Worm (Caenorhabditis elegans): ENCODE results near the gene C12D8.13.

The C12D8.13 gene

DNA sequence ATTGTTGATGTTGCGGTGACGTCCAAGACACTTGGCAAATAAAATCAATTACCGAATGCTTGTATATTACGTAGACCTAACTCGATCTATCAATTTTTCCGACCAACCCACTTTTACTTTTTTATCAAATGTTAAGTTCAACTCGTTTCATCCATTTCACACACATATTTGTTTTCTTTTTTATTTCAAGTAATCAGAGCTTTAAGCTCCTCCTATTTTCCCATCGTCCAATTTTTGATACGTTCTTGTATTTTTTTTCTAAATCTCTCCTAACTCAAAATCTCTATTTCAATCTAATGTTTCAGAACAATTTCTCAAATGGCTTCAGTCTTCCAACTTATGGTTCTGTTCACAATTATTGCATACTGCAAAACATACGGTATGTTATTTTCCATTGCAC lies 22.1 kb downstream of the C12D8.13 start, which contains the start of gene ZK856.6:
Gene ZK856.6 (plus strand): TSS at position 301 of the 400 bp plus-strand sequence.
- TF ChIP-seq Y105C5A.15 (GFP tag; IDR thresholded peaks at IDR 0.05) (no peak), nhr-102 (tag; optimal IDR thresholded peaks at IDR 0.05) (no peak), pqm-1 (tag; optimal IDR thresholded peaks at IDR 0.05) (no peak), nhr-11 (tag; optimal IDR thresholded peaks at IDR 0.05) (no peak)

DNA sequence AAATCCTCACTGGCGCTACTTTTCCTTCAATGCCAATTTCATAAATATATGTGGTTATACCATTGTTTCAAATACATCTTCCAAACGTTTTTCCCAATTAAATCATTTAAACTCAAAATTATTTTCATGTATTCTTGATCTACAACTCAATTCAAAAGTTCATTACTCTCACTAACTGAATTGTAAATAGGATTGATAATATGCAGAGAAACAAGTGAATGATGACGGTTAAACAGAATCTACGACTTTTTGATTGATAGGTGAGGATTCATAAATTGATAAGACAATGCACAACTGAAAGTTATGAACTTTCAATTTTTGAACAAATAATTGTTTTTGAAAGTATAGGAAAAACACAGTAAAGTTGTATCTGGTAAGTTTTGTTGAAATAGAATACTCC lies 29.3 kb downstream of the C12D8.13 start:
- TF ChIP-seq zip-2 (tag; optimal IDR thresholded peaks at IDR 0.05) (no peak), mdt-29 (GFP tag; IDR thresholded peaks at IDR 0.05) (no peak), unc-130 (GFP tag; optimal IDR thresholded peaks at IDR 0.05) (no peak), ces-1 (GFP tag; optimal IDR thresholded peaks at IDR 0.05) (no peak), daf-8 (GFP tag; IDR thresholded peaks at IDR 0.05) (no peak), ctbp-1 (GFP tag; IDR thresholded peaks at IDR 0.05) (no peak), ama-1 (optimal IDR thresholded peaks at IDR 0.05) (no peak), tag-97 (GFP tag; IDR thresholded peaks at IDR 0.05) (no peak), aly-2 (tag; optimal IDR thresholded peaks at IDR 0.05) (no peak), attf-4 (tag; optimal IDR thresholded peaks at IDR 0.05) (no peak), dmd-8 (GFP tag; IDR thresholded peaks at IDR 0.05) (no peak), dmd-9 (GFP tag; IDR thresholded peaks at IDR 0.05) (no peak), nhr-48 (tag; optimal IDR thresholded peaks at IDR 0.05) (no peak), nhr-25 (tag; optimal IDR thresholded peaks at IDR 0.05; ENCODE audit: borderline replicate concordance, insufficient read depth) (no peak), php-3 (GFP tag; IDR thresholded peaks at IDR 0.05) (peak; percentile 14; the same call in 1 of the 2 replicates), daf-16 (GFP tag; optimal IDR thresholded peaks at IDR 0.05) (no peak), daf-16 (tag; optimal IDR thresholded peaks at IDR 0.05) (peak; percentile 91), arid-1 (GFP tag; conservative IDR thresholded peaks at IDR 0.05) (no peak), pqm-1 (tag; optimal IDR thresholded peaks at IDR 0.05) (peak; percentile 11), lin-39 (tag; optimal IDR thresholded peaks at IDR 0.05) (no peak), ZK337.2 (GFP tag; IDR thresholded peaks at IDR 0.05) (no peak), D1046.2 (GFP tag; IDR thresholded peaks at IDR 0.05) (no peak), aha-1 (tag) (peak; percentile 41), R02D3.7 (tag; optimal IDR thresholded peaks at IDR 0.05) (no peak), fkh-10 (GFP tag; optimal IDR thresholded peaks at IDR 0.05) (no peak), ztf-11 (tag; optimal IDR thresholded peaks at IDR 0.05) (no peak), nhr-6 (tag; optimal IDR thresholded peaks at IDR 0.05) (no peak), Y105C5A.15 (GFP tag; IDR thresholded peaks at IDR 0.05) (no peak), lin-15B (tag; optimal IDR thresholded peaks at IDR 0.05) (no peak), zip-11 (GFP tag; IDR thresholded peaks at IDR 0.05) (no peak), mxl-2 (GFP tag; conservative IDR thresholded peaks at IDR 0.05) (no peak), lsy-2 (tag; optimal IDR thresholded peaks at IDR 0.05) (no peak), unc-62 (GFP tag; optimal IDR thresholded peaks at IDR 0.05 in 1 of 2) (peak in 1 of 2 experiments; percentile 13), unc-62 (tag; optimal IDR thresholded peaks at IDR 0.05) (no peak), nhr-28 (tag; optimal IDR thresholded peaks at IDR 0.05) (peak; percentile 23)

DNA sequence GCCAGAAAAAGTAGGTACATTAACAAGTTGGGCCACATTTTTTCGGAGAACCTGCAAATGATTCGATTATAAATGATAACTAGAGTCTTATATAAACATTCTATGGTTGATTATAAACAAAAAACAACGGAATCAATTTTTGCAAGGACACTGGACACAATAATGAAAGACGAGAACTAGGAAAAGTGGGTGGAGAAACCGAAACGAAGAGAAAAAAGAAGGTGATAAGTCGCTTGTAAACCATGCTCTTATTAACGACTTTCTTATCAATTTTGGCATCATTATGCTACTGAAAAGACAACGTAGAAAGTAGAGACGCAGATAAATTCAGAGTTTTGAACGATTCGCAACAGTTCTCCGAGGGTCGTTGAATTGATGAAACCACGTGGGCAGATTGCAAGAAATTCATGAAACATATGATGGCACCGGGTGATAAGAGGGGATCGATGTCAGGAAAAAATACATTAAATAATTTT lies 30.4 kb downstream of the C12D8.13 start, which contains the start of gene ZK856.5:
Gene ZK856.5 (minus strand): TSS at position 51 of the 476 bp plus-strand sequence.
- TF ChIP-seq daf-16 (GFP tag; optimal IDR thresholded peaks at IDR 0.05) = no peak
- TF ChIP-seq daf-16 (tag; optimal IDR thresholded peaks at IDR 0.05) = peak; percentile 69
- no peak for TF ChIP-seq dpl-1 (GFP tag; optimal IDR thresholded peaks at IDR 0.05)
- peak; percentile 85 for TF ChIP-seq hlh-11 (tag; optimal IDR thresholded peaks at IDR 0.05)
- no peak for TF ChIP-seq Y105C5A.15 (GFP tag; IDR thresholded peaks at IDR 0.05)
- TF ChIP-seq mdl-1 (tag; optimal IDR thresholded peaks at IDR 0.05) = peak in 1 of 2 experiments; percentile 37
- TF ChIP-seq attf-4 (tag; optimal IDR thresholded peaks at IDR 0.05) = no peak
- no peak for TF ChIP-seq ces-1 (GFP tag; optimal IDR thresholded peaks at IDR 0.05)
- TF ChIP-seq php-3 (GFP tag; IDR thresholded peaks at IDR 0.05) = peak; percentile 95
- peak; percentile 73 for TF ChIP-seq mxl-3 (GFP tag; optimal IDR thresholded peaks at IDR 0.05)
- peak; percentile 21 for TF ChIP-seq hlh-30 (tag; optimal IDR thresholded peaks at IDR 0.05; ENCODE audit: insufficient read depth)
- TF ChIP-seq nhr-28 (tag; optimal IDR thresholded peaks at IDR 0.05) = peak; percentile 59
- no peak for TF ChIP-seq nhr-102 (tag; optimal IDR thresholded peaks at IDR 0.05)
- peak; percentile 3 for TF ChIP-seq nhr-48 (tag; optimal IDR thresholded peaks at IDR 0.05)
- TF ChIP-seq F10B5.3 (tag; optimal IDR thresholded peaks at IDR 0.05) = no peak
- TF ChIP-seq tra-1 (GFP tag; IDR thresholded peaks at IDR 0.05) = peak; percentile 34; the same call in 1 of the 2 replicates
- TF ChIP-seq dmd-8 (GFP tag; IDR thresholded peaks at IDR 0.05) = no peak
- TF ChIP-seq dve-1 (tag; optimal IDR thresholded peaks at IDR 0.05; ENCODE audit: insufficient read depth) = peak; percentile 67
- TF ChIP-seq pqm-1 (tag; optimal IDR thresholded peaks at IDR 0.05) = peak; percentile 76
